Worm (Caenorhabditis elegans) whole organism, L2 larva: ENCODE data around the gene sre-48.

Experiments
- alr-1 ChIP-seq: fragments of 150-350 bp; optimal IDR thresholded peaks from 2 replicates; lab custom pipeline; 2014; ENCODE audit warnings: missing biosample characterization, missing genetic modification characterization
- egl-27 ChIP-seq: sonication (generic microtip); optimal IDR thresholded peaks from 3 replicates; lab custom pipeline; 2017; ENCODE audit warnings: missing biosample characterization, missing genetic modification reagents, missing genetic modification characterization
- nhr-129 ChIP-seq: fragments of 150-350 bp; optimal IDR thresholded peaks from 2 replicates; lab custom pipeline; 2014; ENCODE audit warnings: missing biosample characterization, missing genetic modification characterization
- nhr-25 ChIP-seq: fragments of 150-350 bp; sonication (generic microtip); optimal IDR thresholded peaks from 3 replicates; lab custom pipeline; 2014; ENCODE audit warnings: missing biosample characterization, missing genetic modification characterization
- peb-1 ChIP-seq: fragments of 150-350 bp; optimal IDR thresholded peaks from 2 replicates; lab custom pipeline; 2014; ENCODE audit warnings: missing biosample characterization, missing genetic modification characterization
- sma-3 ChIP-seq: sonication (generic microtip); optimal IDR thresholded peaks from 2 replicates; lab custom pipeline; 2016; ENCODE audit warnings: missing genetic modification reagents, missing genetic modification characterization, missing compliant biosample characterization
- snpc-4 ChIP-seq: fragments of 150-350 bp; optimal IDR thresholded peaks from 2 replicates; lab custom pipeline; 2014; ENCODE audit warnings: missing biosample characterization, missing genetic modification characterization
- ztf-11 ChIP-seq: sonication (generic microtip); optimal IDR thresholded peaks from 2 replicates; lab custom pipeline; 2017; ENCODE audit warnings: missing biosample characterization, missing genetic modification characterization

sre-48 gene

DNA sequence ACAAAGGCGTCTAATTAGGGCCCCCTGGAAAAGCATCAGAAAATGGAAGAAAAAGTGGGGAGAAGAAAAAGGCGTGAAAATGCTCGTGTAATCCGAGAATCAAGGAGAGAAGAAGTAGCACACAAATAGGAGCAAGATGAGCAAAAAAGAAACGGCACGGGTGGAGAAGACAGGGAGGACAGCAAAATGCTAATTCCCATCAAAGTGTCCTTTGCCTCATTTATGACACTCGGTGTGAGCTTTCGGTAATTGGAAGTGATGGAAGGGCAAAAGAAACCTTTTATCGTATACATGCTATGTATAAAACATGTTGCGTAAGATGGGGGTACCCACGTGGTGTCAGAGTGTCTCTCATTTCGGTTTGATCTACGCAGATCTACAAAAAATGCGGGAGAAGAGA is 46.1 kb downstream of the sre-48 start:
- TF ChIP-seq ztf-11 (tag; lab: Kevin White, UChicago): no peak
- TF ChIP-seq snpc-4 (tag; lab: Kevin White, UChicago): no peak

DNA sequence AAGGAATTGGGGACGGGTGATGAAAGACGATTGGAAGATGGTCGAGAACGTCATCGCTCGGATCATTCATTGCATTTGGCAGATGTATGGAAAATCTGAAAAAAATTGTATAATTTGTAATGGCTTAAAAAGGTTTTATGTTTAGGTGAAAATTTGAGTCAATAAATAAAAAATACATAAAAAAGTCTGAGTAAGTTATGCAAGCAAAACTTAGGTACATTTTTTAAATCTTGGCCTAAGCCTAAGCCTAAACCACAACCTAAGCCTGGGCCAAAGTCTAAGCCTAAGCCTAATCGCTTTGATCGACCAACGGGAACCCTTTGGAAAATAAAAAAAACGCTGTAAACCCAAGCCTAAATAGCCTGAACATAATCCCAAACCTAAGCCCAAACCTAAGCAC is 47.7 kb downstream of the sre-48 start, which contains the start of gene hot-3:
TSS of gene hot-3 (minus strand) at position 101 of the 400 bp plus-strand sequence.
- TF ChIP-seq egl-27 (no peak), peb-1 (no peak), sma-3 (GFP tag; lab: Kevin White, UChicago) (no peak), nhr-25 (tag; lab: Kevin White, UChicago) (no peak), alr-1 (tag; lab: Kevin White, UChicago) (no peak), nhr-129 (tag; lab: Kevin White, UChicago) (no peak)
- TF ChIP-seq, all 48 proteins: peak for 0
